Worm (Caenorhabditis elegans) whole organism, L3 larva: ENCODE measurements around the gene K05D4.9.
A peak's percentile ranks its signal among the peaks of the same experiment; 100 is the strongest.

ENCODE experiments used
- R02D3.7 ChIP-seq: fragments of 150-350 bp; optimal IDR thresholded peaks from 2 replicates; lab custom pipeline; 2014; ENCODE audit warnings: missing biosample characterization, missing genetic modification characterization
- aly-2 ChIP-seq: fragments of 150-350 bp; optimal IDR thresholded peaks from 2 replicates; lab custom pipeline; 2014; ENCODE audit warnings: missing biosample characterization, missing genetic modification characterization
- ama-1 ChIP-seq: fragments of 150-350 bp; optimal IDR thresholded peaks from 2 replicates; lab custom pipeline; 2018
- egl-5 ChIP-seq: fragments of 150-350 bp; optimal IDR thresholded peaks from 2 replicates; lab custom pipeline; 2017; ENCODE audit warnings: missing biosample characterization, missing genetic modification reagents, missing genetic modification characterization, inconsistent platforms
- elt-1 ChIP-seq: fragments of 150-350 bp; optimal IDR thresholded peaks from 2 replicates; lab custom pipeline; 2014; ENCODE audit warnings: missing biosample characterization, missing genetic modification characterization
- elt-2 ChIP-seq: sonication (generic microtip); optimal IDR thresholded peaks from 2 replicates; lab custom pipeline; 2016; ENCODE audit warnings: missing genetic modification reagents, mild to moderate bottlenecking, missing genetic modification characterization, missing compliant biosample characterization
- eor-1 ChIP-seq, 2 experiments: fragments of 150-350 bp; optimal IDR thresholded peaks; 2 replicates each; lab custom pipeline; 2014 to 2018; ENCODE audit warnings: missing biosample characterization in 2 of 2, missing genetic modification characterization in 2 of 2
- fkh-10 ChIP-seq: sonication (generic microtip); optimal IDR thresholded peaks from 2 replicates; lab custom pipeline; 2017; ENCODE audit warnings: missing biosample characterization, missing genetic modification reagents, missing genetic modification characterization
- fkh-2 ChIP-seq: fragments of 150-350 bp; optimal IDR thresholded peaks from 2 replicates; lab custom pipeline; 2014; ENCODE audit warnings: missing biosample characterization, missing genetic modification reagents, missing genetic modification characterization
- fos-1 ChIP-seq: fragments of 150-350 bp; optimal IDR thresholded peaks from 2 replicates; lab custom pipeline; 2014; ENCODE audit warnings: missing biosample characterization, missing genetic modification characterization
- jun-1 ChIP-seq: fragments of 150-350 bp; optimal IDR thresholded peaks from 2 replicates; lab custom pipeline; 2014; ENCODE audit warnings: missing biosample characterization, missing genetic modification reagents, missing genetic modification characterization
- lin-15B ChIP-seq: fragments of 150-350 bp; optimal IDR thresholded peaks from 2 replicates; lab custom pipeline; 2014; ENCODE audit warnings: missing biosample characterization, missing genetic modification characterization
- lin-39 ChIP-seq: fragments of 150-350 bp; optimal IDR thresholded peaks from 2 replicates; lab custom pipeline; 2018; ENCODE audit warnings: missing biosample characterization, missing genetic modification reagents, missing genetic modification characterization
- lsy-12 ChIP-seq: sonication (generic microtip); optimal IDR thresholded peaks from 2 replicates; lab custom pipeline; 2016; ENCODE audit warnings: mild to moderate bottlenecking, missing genetic modification characterization, missing compliant biosample characterization
- mdl-1 ChIP-seq: fragments of 150-350 bp; optimal IDR thresholded peaks from 2 replicates; lab custom pipeline; 2014; ENCODE audit warnings: missing biosample characterization, missing genetic modification characterization
- mml-1 ChIP-seq: fragments of 150-350 bp; sonication (generic microtip); optimal IDR thresholded peaks from 3 replicates; lab custom pipeline; 2014; ENCODE audit warnings: missing biosample characterization, missing genetic modification characterization
- nhr-12 ChIP-seq: fragments of 150-350 bp; optimal IDR thresholded peaks from 2 replicates; lab custom pipeline; 2014; ENCODE audit warnings: missing biosample characterization, missing genetic modification characterization
- nhr-25 ChIP-seq: sonication (generic microtip); optimal IDR thresholded peaks from 2 replicates; lab custom pipeline; 2017; ENCODE audit warnings: missing biosample characterization, missing genetic modification characterization
- nhr-28 ChIP-seq: fragments of 150-350 bp; optimal IDR thresholded peaks from 2 replicates; lab custom pipeline; 2014; ENCODE audit warnings: missing biosample characterization, missing genetic modification characterization
- nhr-43 ChIP-seq: sonication (generic microtip); optimal IDR thresholded peaks from 2 replicates; lab custom pipeline; 2016; ENCODE audit warnings: mild to moderate bottlenecking, missing genetic modification characterization, missing compliant biosample characterization; ENCODE audit not compliant: poor library complexity, severe bottlenecking
- nhr-67 ChIP-seq: fragments of 150-350 bp; optimal IDR thresholded peaks from 2 replicates; lab custom pipeline; 2014; ENCODE audit warnings: missing biosample characterization, missing genetic modification characterization
- nhr-76 ChIP-seq: fragments of 150-350 bp; sonication (generic microtip); optimal IDR thresholded peaks from 5 replicates; lab custom pipeline; 2014; ENCODE audit warnings: missing biosample characterization, missing genetic modification characterization
- nhr-77 ChIP-seq: fragments of 150-350 bp; optimal IDR thresholded peaks from 2 replicates; lab custom pipeline; 2014; ENCODE audit warnings: missing biosample characterization, missing genetic modification characterization
- pqm-1 ChIP-seq: fragments of 150-350 bp; optimal IDR thresholded peaks from 2 replicates; lab custom pipeline; 2017; ENCODE audit warnings: missing biosample characterization, missing genetic modification characterization, inconsistent platforms
- sea-2 ChIP-seq: fragments of 150-350 bp; sonication (generic microtip); optimal IDR thresholded peaks from 4 replicates; lab custom pipeline; 2014; ENCODE audit warnings: missing biosample characterization, missing genetic modification reagents, missing genetic modification characterization
- skn-1 ChIP-seq: fragments of 150-350 bp; optimal IDR thresholded peaks from 2 replicates; lab custom pipeline; 2014; ENCODE audit warnings: missing biosample characterization, missing genetic modification characterization
- unc-39 ChIP-seq: sonication (generic microtip); optimal IDR thresholded peaks from 4 replicates; lab custom pipeline; 2017; ENCODE audit warnings: missing biosample characterization, missing genetic modification characterization
- unc-62 ChIP-seq: fragments of 150-350 bp; sonication (generic microtip); optimal IDR thresholded peaks from 4 replicates; lab custom pipeline; 2014; ENCODE audit warnings: missing biosample characterization, missing genetic modification reagents, missing genetic modification characterization
- zag-1 ChIP-seq: fragments of 150-350 bp; optimal IDR thresholded peaks from 2 replicates; lab custom pipeline; 2014; ENCODE audit warnings: missing biosample characterization, missing genetic modification characterization
- ztf-11 ChIP-seq: fragments of 150-350 bp; optimal IDR thresholded peaks from 2 replicates; lab custom pipeline; 2014; ENCODE audit warnings: missing biosample characterization, missing genetic modification characterization

K05D4.9 gene

DNA sequence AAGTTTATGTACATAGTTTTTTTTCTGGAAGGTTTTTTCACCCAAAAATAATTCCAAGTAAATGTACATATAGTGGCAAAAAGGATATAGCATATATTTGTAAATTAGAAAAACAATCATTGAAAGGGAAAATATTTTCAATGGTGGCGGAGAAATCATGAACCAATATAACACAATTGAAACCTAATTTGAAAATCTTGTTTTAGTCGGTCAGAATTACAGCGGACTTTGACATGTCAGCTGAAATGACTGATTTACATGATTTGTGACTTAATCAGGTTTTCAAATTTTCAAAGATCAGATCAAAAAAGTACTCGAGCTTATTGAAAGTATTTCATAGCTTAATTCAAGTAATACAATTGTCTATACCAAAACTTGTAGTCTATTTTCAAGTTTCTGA is at the start of gene K05D4.9:
Gene K05D4.9 (minus strand): TSS at position 101 of the 400 bp plus-strand sequence.
- TF ChIP-seq pqm-1 (tag; lab: Kevin White, UChicago): no peak
- no peak for TF ChIP-seq nhr-76 (tag; lab: Kevin White, UChicago)
- TF ChIP-seq fkh-2 (tag; lab: Kevin White, UChicago): no peak
- TF ChIP-seq ztf-11 (tag; lab: Kevin White, UChicago): no peak
- no peak for TF ChIP-seq elt-2 (tag; lab: Kevin White, UChicago)
- no peak for TF ChIP-seq fkh-10 (GFP tag; lab: Kevin White, UChicago)
- no peak for TF ChIP-seq nhr-25 (tag; lab: Kevin White, UChicago)

ce11 chrV:16220020-16220419 is 48.4 kb upstream of the K05D4.9 start:
- TF ChIP-seq jun-1 (tag; lab: Kevin White, UChicago) (no peak), nhr-43 (no peak), R02D3.7 (no peak), fkh-2 (tag; lab: Kevin White, UChicago) (no peak), sea-2 (no peak), skn-1 (tag; lab: Kevin White, UChicago) (no peak), egl-5 (tag; lab: Kevin White, UChicago) (no peak), pqm-1 (tag; lab: Kevin White, UChicago) (no peak), nhr-28 (tag; lab: Kevin White, UChicago) (no peak), fos-1 (tag; lab: Kevin White, UChicago) (no peak), nhr-12 (tag; lab: Kevin White, UChicago) (no peak), lsy-12 (tag; lab: Kevin White, UChicago) (no peak), mdl-1 (tag; lab: Kevin White, UChicago) (no peak), unc-39 (tag; lab: Kevin White, UChicago) (no peak), mml-1 (tag; lab: Kevin White, UChicago) (no peak), nhr-77 (tag; lab: Kevin White, UChicago) (no peak), nhr-67 (tag; lab: Kevin White, UChicago) (no peak)

DNA sequence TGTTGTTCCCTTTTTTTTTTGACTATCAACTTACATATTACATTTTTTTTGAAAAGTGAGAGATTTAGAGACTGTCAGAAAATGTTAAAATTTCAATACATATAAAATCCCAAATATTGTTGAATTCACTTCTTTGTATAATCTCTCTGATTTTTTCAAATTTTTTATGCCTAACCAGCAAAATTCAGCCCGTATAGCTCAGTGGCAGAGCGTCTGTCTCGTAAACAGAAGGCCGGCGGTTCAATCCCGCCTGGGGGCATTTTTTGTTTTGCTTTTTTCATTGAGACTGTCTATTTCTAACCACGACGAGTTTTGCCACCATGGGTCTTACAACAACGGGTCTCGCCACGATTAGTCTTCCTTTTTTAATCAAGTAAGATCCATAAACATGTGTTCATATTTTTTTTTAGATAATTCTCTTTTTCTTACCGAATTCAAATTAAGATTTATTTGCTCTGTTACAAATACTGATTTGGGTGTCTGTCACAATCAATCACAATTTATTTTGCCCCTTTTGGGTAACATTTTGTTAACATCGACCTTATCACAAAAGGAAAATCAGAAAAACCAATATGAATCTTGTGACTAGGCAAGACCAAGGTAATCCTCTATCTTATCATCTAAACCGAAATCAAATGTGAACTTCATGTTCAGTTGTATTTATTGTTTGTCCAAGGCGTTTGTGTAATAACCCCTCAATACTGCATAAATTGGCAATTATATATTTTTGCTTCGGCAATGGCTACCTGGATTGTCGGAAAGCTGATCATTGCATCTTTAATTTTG is 47.5 kb upstream of the K05D4.9 start, which contains the start of gene glc-1:
Gene glc-1 (plus strand): TSS at position 663 of the 786 bp plus-strand sequence.
- TF ChIP-seq unc-39 (tag; lab: Kevin White, UChicago) (no peak), lin-39 (tag; lab: Kevin White, UChicago) (no peak), elt-2 (tag; lab: Kevin White, UChicago) (peak; percentile 40), pqm-1 (tag; lab: Kevin White, UChicago) (peak; percentile 10)

DNA sequence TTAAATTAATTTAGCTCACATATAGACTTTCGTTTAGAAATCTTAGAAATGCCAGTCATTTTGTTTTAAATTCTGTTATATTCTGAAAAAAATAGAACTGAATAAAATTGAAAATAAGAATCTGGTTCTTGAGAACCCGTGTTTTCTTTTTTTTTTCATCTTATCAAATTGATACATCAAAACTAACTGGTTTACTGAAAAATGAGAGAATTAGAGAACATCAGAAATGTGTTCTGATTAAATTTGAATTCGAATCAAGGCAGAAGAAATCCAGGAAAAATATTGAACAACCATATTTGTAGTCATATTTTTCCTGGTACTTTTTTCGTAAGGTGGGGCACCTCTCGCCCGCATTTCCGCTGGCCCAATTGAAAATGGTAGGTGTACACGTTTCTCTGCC is 46.9 kb upstream of the K05D4.9 start, which contains the start of gene F11A5.15:
Gene F11A5.15 (minus strand): TSS at position 101 of the 400 bp plus-strand sequence.
- TF ChIP-seq egl-5 (tag; lab: Kevin White, UChicago): no peak
- no peak for TF ChIP-seq nhr-12 (tag; lab: Kevin White, UChicago)
- no peak for TF ChIP-seq aly-2 (tag; lab: Kevin White, UChicago)
- TF ChIP-seq ama-1 (lab: Kevin White, UChicago): no peak
- TF ChIP-seq eor-1 (tag; optimal IDR thresholded peaks at IDR 0.05; lab: Kevin White, UChicago): no peak
- TF ChIP-seq mdl-1 (tag; lab: Kevin White, UChicago): no peak
- TF ChIP-seq pqm-1 (tag; lab: Kevin White, UChicago): no peak
- no peak for TF ChIP-seq elt-2 (tag; lab: Kevin White, UChicago)
- TF ChIP-seq nhr-67 (tag; lab: Kevin White, UChicago): no peak
- no peak for TF ChIP-seq lsy-12 (tag; lab: Kevin White, UChicago)
- no peak for TF ChIP-seq nhr-77 (tag; lab: Kevin White, UChicago)
- TF ChIP-seq lin-15B: no peak
- TF ChIP-seq unc-62 (GFP tag; lab: Kevin White, UChicago): no peak
- no peak for TF ChIP-seq zag-1 (tag; lab: Kevin White, UChicago)
- TF ChIP-seq lin-39 (tag; lab: Kevin White, UChicago): no peak
- no peak for TF ChIP-seq fkh-2 (tag; lab: Kevin White, UChicago)
- no peak for TF ChIP-seq skn-1 (tag; lab: Kevin White, UChicago)

ce11 chrV:16214505-16214904 is 42.9 kb upstream of the K05D4.9 start, which contains the start of gene F11A5.9:
Gene F11A5.9, plus strand, starts transcription at chrV:16214890.
- TF ChIP-seq elt-1 (tag; lab: Kevin White, UChicago) (no peak), mdl-1 (tag; lab: Kevin White, UChicago) (no peak), fos-1 (tag; lab: Kevin White, UChicago) (no peak), nhr-76 (tag; lab: Kevin White, UChicago) (no peak), fkh-2 (tag; lab: Kevin White, UChicago) (no peak), lin-15B (no peak), eor-1 (tag; optimal IDR thresholded peaks at IDR 0.05; lab: Kevin White, UChicago) (no peak), nhr-12 (tag; lab: Kevin White, UChicago) (no peak)
